Worm (Caenorhabditis elegans): Measurements from ENCODE around the gene enee-1.

Gene enee-1

ce11 chrII:65484-65883 lies 41.0 kb downstream of the enee-1 start:
- TF ChIP-seq elt-2 (tag; optimal IDR thresholded peaks at IDR 0.05) = peak; percentile 7
- no peak for TF ChIP-seq egl-13 (tag; optimal IDR thresholded peaks at IDR 0.05)
- TF ChIP-seq pqm-1 (tag; optimal IDR thresholded peaks at IDR 0.05) = peak; percentile 54
- no peak for TF ChIP-seq lin-35 (GFP tag; optimal IDR thresholded peaks at IDR 0.05)

- TF ChIP-seq grh-1 (GFP tag; IDR thresholded peaks at IDR 0.05) = peak; percentile 33; the same call in 1 of the 2 replicates
- TF ChIP-seq lsy-2 (tag; optimal IDR thresholded peaks at IDR 0.05) = peak in 1 of 2 experiments; percentile 61
- peak; percentile 30 for TF ChIP-seq ceh-8 (GFP tag; optimal IDR thresholded peaks at IDR 0.05)
- peak in 1 of 2 experiments; percentile 55 for TF ChIP-seq mdl-1 (tag; optimal IDR thresholded peaks at IDR 0.05)
- TF ChIP-seq ztf-11 (tag; optimal IDR thresholded peaks at IDR 0.05) = no peak
- no peak for TF ChIP-seq ceh-88 (GFP tag; IDR thresholded peaks at IDR 0.05)
- peak; percentile 17 for TF ChIP-seq jun-1 (tag; optimal IDR thresholded peaks at IDR 0.05)
- peak; percentile 22 for TF ChIP-seq fos-1 (tag; optimal IDR thresholded peaks at IDR 0.05)
- TF ChIP-seq unc-130 (tag; optimal IDR thresholded peaks at IDR 0.05) = no peak
- peak; percentile 21 for TF ChIP-seq ztf-4 (tag; optimal IDR thresholded peaks at IDR 0.05)
- TF ChIP-seq nhr-11 (tag; optimal IDR thresholded peaks at IDR 0.05) = no peak
- TF ChIP-seq nhr-85 (tag) = peak; percentile 92
- TF ChIP-seq nhr-90 (tag; optimal IDR thresholded peaks at IDR 0.05; ENCODE audit: poor library complexity) = peak; percentile 68
- TF ChIP-seq lin-14 (GFP tag; optimal IDR thresholded peaks at IDR 0.05) = peak; percentile 80
- peak; percentile 21 for TF ChIP-seq C16A3.4 (tag; optimal IDR thresholded peaks at IDR 0.05)
- peak in 1 of 2 experiments; percentile 62 for TF ChIP-seq lin-35 (GFP tag; optimal IDR thresholded peaks at IDR 0.05)
- peak; percentile 27 to 38 for TF ChIP-seq efl-1 (optimal IDR thresholded peaks at IDR 0.05)
- no peak for TF ChIP-seq efl-1 (GFP tag; optimal IDR thresholded peaks at IDR 0.05 in 1 of 2)
- TF ChIP-seq elt-3 (tag; optimal IDR thresholded peaks at IDR 0.05) = peak in 3 of 6 experiments; percentile 41 to 63 (median 47)
- no peak for TF ChIP-seq lin-15B (tag; optimal IDR thresholded peaks at IDR 0.05)
- peak; percentile 33 for TF ChIP-seq swsn-7 (tag; optimal IDR thresholded peaks at IDR 0.05)
- peak in 1 of 3 experiments; percentile 9 for TF ChIP-seq ceh-82 (tag; optimal IDR thresholded peaks at IDR 0.05)
- peak; percentile 64 for TF ChIP-seq nhr-71 (tag; optimal IDR thresholded peaks at IDR 0.05)
- no peak for TF ChIP-seq F16B12.6 (tag; optimal IDR thresholded peaks at IDR 0.05)
- peak in 2 of 3 experiments; percentile 11 to 34 for TF ChIP-seq dpl-1 (GFP tag; optimal IDR thresholded peaks at IDR 0.05)
- peak; percentile 79 for TF ChIP-seq mep-1 (tag; optimal IDR thresholded peaks at IDR 0.05)
- TF ChIP-seq snu-23 (GFP tag; optimal IDR thresholded peaks at IDR 0.05) = peak; percentile 71
- TF ChIP-seq pag-3 (tag; optimal IDR thresholded peaks at IDR 0.05; ENCODE audit: borderline replicate concordance, insufficient read depth) = peak; percentile 49
- peak; percentile 54 for TF ChIP-seq nhr-47 (tag; optimal IDR thresholded peaks at IDR 0.05)
- TF ChIP-seq fkh-8 (tag; optimal IDR thresholded peaks at IDR 0.05) = no peak
- no peak for TF ChIP-seq nhr-84 (tag; optimal IDR thresholded peaks at IDR 0.05)
- peak; percentile 0 for TF ChIP-seq tbx-2 (tag; optimal IDR thresholded peaks at IDR 0.05)
- peak; percentile 60 for TF ChIP-seq nhr-20 (tag; optimal IDR thresholded peaks at IDR 0.05)
- peak; percentile 88 for TF ChIP-seq blmp-1 (tag; optimal IDR thresholded peaks at IDR 0.05)
Observed at ce11 chrII:66322-66721, 41.9 kb downstream of the enee-1 start.

- TF ChIP-seq rnt-1 (tag; optimal IDR thresholded peaks at IDR 0.05) (no peak), fkh-10 (GFP tag; optimal IDR thresholded peaks at IDR 0.05) (no peak), pax-3 (tag; optimal IDR thresholded peaks at IDR 0.05) (no peak), irx-1 (tag; optimal IDR thresholded peaks at IDR 0.05) (no peak), ceh-8 (GFP tag; optimal IDR thresholded peaks at IDR 0.05) (no peak), C16A3.4 (tag; optimal IDR thresholded peaks at IDR 0.05) (no peak), unc-130 (tag; optimal IDR thresholded peaks at IDR 0.05) (no peak)
Observed at ce11 chrII:67663-68062, 43.2 kb downstream of the enee-1 start.
